Worm (Caenorhabditis elegans) whole organism, L4 larva: ENCODE results near the gene chin-1.

Experiments used
- F10B5.3 ChIP-seq: sonication (generic microtip); optimal IDR thresholded peaks from 2 replicates; lab custom pipeline; 2016; ENCODE audit warnings: mild to moderate bottlenecking, missing genetic modification characterization, missing compliant biosample characterization
- F26F4.8 ChIP-seq: fragments of 200-800 bp; sonication (Bioruptor generic); conservative IDR thresholded peaks from 2 replicates; pipeline ENCODE4 v1.3.6; 2022; ENCODE audit warnings: missing genetic modification characterization, missing compliant biosample characterization
- F37D6.2 ChIP-seq: sonication (generic microtip); optimal IDR thresholded peaks from 2 replicates; lab custom pipeline; 2016; ENCODE audit warnings: mild to moderate bottlenecking, missing genetic modification characterization, missing compliant biosample characterization
- F44E2.7 ChIP-seq: fragments of 200-800 bp; sonication (Bioruptor generic); IDR thresholded peaks from 2 replicates; pipeline ENCODE4 v2.1.2; 2022; ENCODE audit warnings: missing genetic modification characterization, missing compliant biosample characterization
- R02D3.7 ChIP-seq: fragments of 150-350 bp; sonication (generic microtip); optimal IDR thresholded peaks from 3 replicates; lab custom pipeline; 2014; ENCODE audit warnings: missing biosample characterization, missing genetic modification characterization
- Y105C5A.15 ChIP-seq: fragments of 200-800 bp; sonication (Bioruptor generic); IDR thresholded peaks from 2 replicates; pipeline ENCODE4 v1.3.6; 2022; ENCODE audit warnings: missing genetic modification characterization, missing compliant biosample characterization
- Y5F2A.4 ChIP-seq: fragments of 200-800 bp; sonication (Bioruptor generic); optimal IDR thresholded peaks from 2 replicates; lab custom pipeline; 2018; ENCODE audit warnings: mild to moderate bottlenecking, missing genetic modification characterization, missing compliant biosample characterization
- Y75B8A.6 ChIP-seq: fragments of 200-800 bp; sonication (Bioruptor generic); IDR thresholded peaks from 2 replicates; pipeline ENCODE4 v1.3.6; 2022; ENCODE audit warnings: missing genetic modification reagents, missing genetic modification characterization, missing compliant biosample characterization
- ZK337.2 ChIP-seq: fragments of 200-800 bp; sonication (Bioruptor generic); IDR thresholded peaks from 2 replicates; pipeline ENCODE4 v1.3.6; 2022; ENCODE audit warnings: missing genetic modification reagents, missing genetic modification characterization, missing compliant biosample characterization
- ZK546.5 ChIP-seq, 2 experiments: sonication (generic microtip); optimal IDR thresholded peaks; 2 replicates each; lab custom pipeline; 2017; ENCODE audit warnings: missing biosample characterization in 2 of 2, missing genetic modification characterization in 2 of 2
- aha-1 ChIP-seq: fragments of 150-350 bp; peaks from one replicate; lab custom pipeline; 2014; ENCODE audit warnings: missing biosample characterization, missing genetic modification characterization
- aly-2 ChIP-seq: sonication (generic microtip); optimal IDR thresholded peaks from 2 replicates; lab custom pipeline; 2018; ENCODE audit warnings: missing biosample characterization, missing genetic modification characterization
- arid-1 ChIP-seq: fragments of 200-800 bp; sonication (Bioruptor generic); conservative IDR thresholded peaks from 2 replicates; pipeline ENCODE4 v1.3.6; 2022; ENCODE audit warnings: missing genetic modification reagents, missing genetic modification characterization, missing compliant biosample characterization
- attf-4 ChIP-seq: sonication (generic microtip); optimal IDR thresholded peaks from 3 replicates; lab custom pipeline; 2017; ENCODE audit warnings: missing biosample characterization, missing genetic modification characterization
- ceh-28 ChIP-seq: fragments of 150-350 bp; optimal IDR thresholded peaks from 2 replicates; lab custom pipeline; 2014; ENCODE audit warnings: missing biosample characterization, missing genetic modification reagents, missing genetic modification characterization
- ceh-62 ChIP-seq: sonication (generic microtip); optimal IDR thresholded peaks from 2 replicates; lab custom pipeline; 2017; ENCODE audit warnings: missing biosample characterization, missing genetic modification characterization
- ces-1 ChIP-seq: fragments of 150-350 bp; sonication (generic microtip); optimal IDR thresholded peaks from 4 replicates; lab custom pipeline; 2014; ENCODE audit warnings: missing biosample characterization, missing genetic modification reagents, missing genetic modification characterization
- ctbp-1 ChIP-seq: fragments of 200-800 bp; sonication (Bioruptor generic); IDR thresholded peaks from 2 replicates; pipeline ENCODE4 v1.3.6; 2022; ENCODE audit warnings: missing genetic modification reagents, missing genetic modification characterization, missing compliant biosample characterization
- daf-12 ChIP-seq: fragments of 150-350 bp; optimal IDR thresholded peaks from 2 replicates; lab custom pipeline; 2014; ENCODE audit warnings: missing biosample characterization, missing genetic modification reagents, missing genetic modification characterization
- daf-19 ChIP-seq: fragments of 200-800 bp; sonication (Bioruptor generic); conservative IDR thresholded peaks from 2 replicates; pipeline ENCODE4 v1.3.6; 2022; ENCODE audit warnings: missing genetic modification characterization, missing compliant biosample characterization
- daf-8 ChIP-seq: fragments of 200-800 bp; sonication (Bioruptor generic); IDR thresholded peaks from 2 replicates; pipeline ENCODE4 v1.3.6; 2022; ENCODE audit warnings: missing genetic modification characterization, missing compliant biosample characterization
- dmd-6 ChIP-seq: fragments of 200-800 bp; sonication (Bioruptor generic); IDR thresholded peaks from 2 replicates; pipeline ENCODE4 v1.3.6; 2022; ENCODE audit warnings: missing genetic modification reagents, missing genetic modification characterization, missing compliant biosample characterization
- dmd-8 ChIP-seq: fragments of 200-800 bp; sonication (Bioruptor generic); IDR thresholded peaks from 2 replicates; pipeline ENCODE4 v1.3.6; 2022; ENCODE audit warnings: missing genetic modification characterization, missing compliant biosample characterization
- dmd-9 ChIP-seq: fragments of 200-800 bp; sonication (Bioruptor generic); IDR thresholded peaks from 2 replicates; pipeline ENCODE4 v1.3.6; 2022; ENCODE audit warnings: missing genetic modification reagents, missing genetic modification characterization, missing compliant biosample characterization
- egl-27 ChIP-seq: sonication (generic microtip); optimal IDR thresholded peaks from 3 replicates; lab custom pipeline; 2017; ENCODE audit warnings: missing biosample characterization, missing genetic modification reagents, missing genetic modification characterization
- egl-43 ChIP-seq: fragments of 200-800 bp; sonication (Bioruptor generic); IDR thresholded peaks from 2 replicates; pipeline ENCODE4 v1.3.6; 2022; ENCODE audit warnings: missing genetic modification reagents, missing genetic modification characterization, missing compliant biosample characterization
- fos-1 ChIP-seq: fragments of 150-350 bp; optimal IDR thresholded peaks from 2 replicates; lab custom pipeline; 2014; ENCODE audit warnings: missing biosample characterization, missing genetic modification characterization
- hlh-30 ChIP-seq: sonication (generic microtip); optimal IDR thresholded peaks from 2 replicates; lab custom pipeline; 2017; ENCODE audit warnings: antibody characterized with exemption, mild to moderate bottlenecking, missing genetic modification characterization, missing compliant biosample characterization; ENCODE audit not compliant: insufficient read depth
- hmg-1.1 ChIP-seq: fragments of 200-800 bp; sonication (Bioruptor generic); IDR thresholded peaks from 2 replicates; pipeline ENCODE4 v1.3.6; 2022; ENCODE audit warnings: missing genetic modification reagents, missing genetic modification characterization, missing compliant biosample characterization
- jun-1 ChIP-seq: fragments of 150-350 bp; optimal IDR thresholded peaks from 2 replicates; lab custom pipeline; 2014; ENCODE audit warnings: missing biosample characterization, missing genetic modification reagents, missing genetic modification characterization
- lin-13 ChIP-seq: fragments of 150-350 bp; optimal IDR thresholded peaks from 2 replicates; lab custom pipeline; 2014; ENCODE audit warnings: missing biosample characterization, missing genetic modification reagents, missing genetic modification characterization
- lin-15B ChIP-seq: fragments of 150-350 bp; sonication (generic microtip); optimal IDR thresholded peaks from 3 replicates; lab custom pipeline; 2014; ENCODE audit warnings: missing biosample characterization, missing genetic modification characterization
- lin-29 ChIP-seq: fragments of 200-800 bp; sonication (Bioruptor generic); IDR thresholded peaks from 2 replicates; pipeline ENCODE4 v1.3.6; 2022; ENCODE audit warnings: missing genetic modification reagents, missing genetic modification characterization, missing compliant biosample characterization
- lin-38 ChIP-seq: fragments of 200-800 bp; sonication (Bioruptor generic); IDR thresholded peaks from 2 replicates; pipeline ENCODE4 v1.3.6; 2022; ENCODE audit warnings: missing genetic modification reagents, missing genetic modification characterization, missing compliant biosample characterization
- lin-39 ChIP-seq: fragments of 150-350 bp; optimal IDR thresholded peaks from 2 replicates; lab custom pipeline; 2014; ENCODE audit warnings: missing biosample characterization, missing genetic modification reagents, missing genetic modification characterization
- lir-3 ChIP-seq: sonication (generic microtip); optimal IDR thresholded peaks from 2 replicates; lab custom pipeline; 2016; ENCODE audit warnings: mild to moderate bottlenecking, missing genetic modification characterization, missing compliant biosample characterization
- lsy-2 ChIP-seq, 2 experiments: fragments of 150-350 bp in 1 of 2; sonication (generic microtip) in 1 of 2; optimal IDR thresholded peaks; 2 replicates each; lab custom pipeline; 2014 to 2017; ENCODE audit warnings: missing biosample characterization in 2 of 2, missing genetic modification characterization in 2 of 2
- madf-5 ChIP-seq, 2 experiments: fragments of 200-800 bp; sonication (Bioruptor generic); IDR thresholded peaks; 2 replicates each; pipeline ENCODE4 v1.3.6; 2022; ENCODE audit warnings: missing compliant biosample characterization in 2 of 2, missing genetic modification characterization in 2 of 2
- mxl-2 ChIP-seq: fragments of 200-800 bp; sonication (Bioruptor generic); conservative IDR thresholded peaks from 2 replicates; pipeline ENCODE4 v1.3.6; 2022; ENCODE audit warnings: missing genetic modification reagents, missing genetic modification characterization, missing compliant biosample characterization
- nhr-102 ChIP-seq: sonication (generic microtip); optimal IDR thresholded peaks from 2 replicates; lab custom pipeline; 2016; ENCODE audit warnings: mild to moderate bottlenecking, missing genetic modification characterization, moderate library complexity, missing compliant biosample characterization
- nhr-111 ChIP-seq: fragments of 200-800 bp; sonication (Bioruptor generic); optimal IDR thresholded peaks from 2 replicates; lab custom pipeline; 2018; ENCODE audit warnings: mild to moderate bottlenecking, missing genetic modification characterization, missing compliant biosample characterization
- nhr-28 ChIP-seq: fragments of 150-350 bp; optimal IDR thresholded peaks from 2 replicates; lab custom pipeline; 2014; ENCODE audit warnings: missing biosample characterization, missing genetic modification characterization
- nhr-41 ChIP-seq: fragments of 200-800 bp; sonication (Bioruptor generic); IDR thresholded peaks from 2 replicates; pipeline ENCODE4 v1.3.6; 2022; ENCODE audit warnings: missing genetic modification reagents, missing genetic modification characterization, missing compliant biosample characterization
- nhr-77 ChIP-seq: fragments of 150-350 bp; optimal IDR thresholded peaks from 2 replicates; lab custom pipeline; 2014; ENCODE audit warnings: missing biosample characterization, missing genetic modification characterization
- php-3 ChIP-seq: fragments of 200-800 bp; sonication (Bioruptor generic); IDR thresholded peaks from 2 replicates; pipeline ENCODE4 v1.3.6; 2022; ENCODE audit warnings: missing genetic modification reagents, missing genetic modification characterization, missing compliant biosample characterization
- rbr-2 ChIP-seq: sonication (generic microtip); optimal IDR thresholded peaks from 2 replicates; lab custom pipeline; 2016; ENCODE audit warnings: missing genotype, missing genetic modification characterization, missing compliant biosample characterization
- spr-1 ChIP-seq: sonication (generic microtip); optimal IDR thresholded peaks from 2 replicates; lab custom pipeline; 2016; ENCODE audit warnings: mild to moderate bottlenecking, missing genetic modification characterization, missing compliant biosample characterization
- zag-1 ChIP-seq: fragments of 150-350 bp; optimal IDR thresholded peaks from 2 replicates; lab custom pipeline; 2014; ENCODE audit warnings: missing biosample characterization, missing genetic modification characterization
- zfp-2 ChIP-seq: sonication (generic microtip); optimal IDR thresholded peaks from 2 replicates; lab custom pipeline; 2016; ENCODE audit warnings: mild to moderate bottlenecking, missing genetic modification characterization, missing compliant biosample characterization
- zfp-3 ChIP-seq: fragments of 200-800 bp; sonication (Bioruptor generic); conservative IDR thresholded peaks from 2 replicates; pipeline ENCODE4 v1.3.6; 2022; ENCODE audit warnings: missing genetic modification reagents, missing genetic modification characterization, missing compliant biosample characterization
- ztf-7 ChIP-seq: fragments of 150-350 bp; optimal IDR thresholded peaks from 2 replicates; lab custom pipeline; 2014; ENCODE audit warnings: missing biosample characterization, missing genetic modification characterization

Gene chin-1

DNA sequence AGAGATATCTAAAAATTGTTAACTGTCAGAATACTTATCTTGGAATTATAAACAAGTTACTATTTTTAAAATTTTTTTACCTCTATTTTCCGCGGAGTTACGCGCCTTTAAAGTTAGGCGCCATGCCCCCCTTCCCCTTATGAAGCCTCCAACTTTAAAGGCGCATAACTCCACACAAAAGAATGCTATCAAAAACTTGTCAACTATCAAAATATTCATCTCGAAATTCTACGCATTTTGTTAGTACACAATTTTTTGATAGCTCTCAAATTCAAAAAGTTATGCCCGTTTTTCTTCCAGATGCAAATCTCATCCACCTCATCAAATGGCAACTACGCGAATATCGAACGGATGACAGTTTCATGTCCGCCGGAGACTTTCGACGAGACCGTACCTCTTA, 54.1 kb downstream of the chin-1 start, which contains the start of gene tbc-10:
Gene tbc-10 (plus strand): TSS at position 301 of the 400 bp plus-strand sequence.
- no peak for TF ChIP-seq php-3 (GFP tag; lab: Robert Waterston, UW)
- TF ChIP-seq lin-39 (tag; lab: Kevin White, UChicago), result no peak
- TF ChIP-seq arid-1 (GFP tag; lab: Robert Waterston, UW), result no peak
- TF ChIP-seq ces-1, result no peak
- no peak for TF ChIP-seq nhr-111 (GFP tag; lab: Kevin White, UChicago)
- no peak for TF ChIP-seq mxl-2
- TF ChIP-seq rbr-2 (tag; lab: Kevin White, UChicago), result no peak
- TF ChIP-seq lin-13 (GFP tag; lab: Kevin White, UChicago), result no peak
- TF ChIP-seq egl-43, result no peak
- TF ChIP-seq zfp-2 (tag; lab: Kevin White, UChicago), result no peak

DNA sequence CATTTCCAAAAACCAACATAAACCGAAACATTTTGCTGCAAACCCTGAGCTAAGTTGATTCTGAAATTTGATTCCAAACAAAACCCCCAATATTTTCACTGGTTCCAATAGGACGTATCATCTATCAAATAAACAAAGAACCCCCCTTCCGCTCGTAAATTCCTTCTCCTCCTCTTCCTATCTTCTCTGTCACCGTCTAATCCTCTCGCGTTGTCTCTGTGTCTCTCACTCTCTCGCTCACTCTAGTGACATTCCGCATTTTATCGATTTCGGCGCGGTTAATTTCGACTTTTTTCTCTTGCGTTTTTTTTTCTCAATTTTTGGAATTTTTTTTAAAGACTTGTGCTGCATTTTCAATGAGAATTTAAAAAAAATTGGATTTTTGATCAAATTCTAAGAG, 55.1 kb downstream of the chin-1 start:
- TF ChIP-seq daf-12 (no peak), daf-8 (GFP tag; lab: Robert Waterston, UW) (no peak), php-3 (GFP tag; lab: Robert Waterston, UW) (no peak), lin-38 (GFP tag; lab: Robert Waterston, UW) (no peak), ceh-28 (tag; lab: Kevin White, UChicago) (peak; percentile 59), madf-5 (GFP tag; IDR thresholded peaks at IDR 0.05; lab: Robert Waterston, UW) (no peak), zfp-2 (tag; lab: Kevin White, UChicago) (no peak), hlh-30 (peak; percentile 43), fos-1 (tag; lab: Kevin White, UChicago) (no peak), dmd-6 (GFP tag; lab: Robert Waterston, UW) (peak; percentile 29; the same call in 1 of the 2 replicates), ZK337.2 (GFP tag; lab: Robert Waterston, UW) (no peak), Y105C5A.15 (GFP tag; lab: Robert Waterston, UW) (no peak), spr-1 (tag; lab: Kevin White, UChicago) (no peak), lsy-2 (tag; optimal IDR thresholded peaks at IDR 0.05; lab: Kevin White, UChicago) (no peak), daf-19 (GFP tag; lab: Robert Waterston, UW) (no peak), aha-1 (tag; lab: Kevin White, UChicago) (peak; percentile 96), attf-4 (tag; lab: Kevin White, UChicago) (no peak), zag-1 (no peak), jun-1 (no peak), R02D3.7 (tag; lab: Kevin White, UChicago) (no peak), nhr-41 (GFP tag; lab: Robert Waterston, UW) (no peak), ceh-62 (tag; lab: Kevin White, UChicago) (no peak), dmd-9 (no peak), ztf-7 (tag; lab: Kevin White, UChicago) (no peak), Y5F2A.4 (GFP tag; lab: Kevin White, UChicago) (no peak), F44E2.7 (GFP tag; lab: Robert Waterston, UW) (no peak), lir-3 (no peak), zfp-3 (GFP tag; lab: Robert Waterston, UW) (no peak), nhr-102 (tag; lab: Kevin White, UChicago) (no peak), F10B5.3 (tag; lab: Kevin White, UChicago) (no peak), aly-2 (tag; lab: Kevin White, UChicago) (no peak), arid-1 (GFP tag; lab: Robert Waterston, UW) (no peak), lin-15B (tag; lab: Kevin White, UChicago) (no peak), Y75B8A.6 (no peak), F37D6.2 (no peak), lin-29 (GFP tag; lab: Robert Waterston, UW) (no peak), rbr-2 (tag; lab: Kevin White, UChicago) (no peak), nhr-77 (no peak), dmd-8 (GFP tag; lab: Robert Waterston, UW) (no peak), egl-27 (tag; lab: Kevin White, UChicago) (no peak), lin-39 (tag; lab: Kevin White, UChicago) (no peak), nhr-28 (peak; percentile 28), ZK546.5 (tag; optimal IDR thresholded peaks at IDR 0.05; lab: Kevin White, UChicago) (no peak), hmg-1.1 (peak; percentile 59), egl-43 (no peak), ctbp-1 (GFP tag; lab: Robert Waterston, UW) (no peak), F26F4.8 (GFP tag; lab: Robert Waterston, UW) (no peak)
